Worm (Caenorhabditis elegans) whole organism, late embryonic: ENCODE results near the gene sdz-1.

Experiments used
- F13H6.1 ChIP-seq: sonication (generic microtip); optimal IDR thresholded peaks from 2 replicates; lab custom pipeline; 2016; ENCODE audit warnings: missing genetic modification characterization, missing compliant biosample characterization
- K09A11.1 ChIP-seq: sonication (generic microtip); optimal IDR thresholded peaks from 2 replicates; lab custom pipeline; 2017; ENCODE audit warnings: antibody characterized with exemption, mild to moderate bottlenecking, missing genetic modification characterization, missing compliant biosample characterization; ENCODE audit not compliant: insufficient read depth
- Y22D7AL.16 ChIP-seq: sonication (generic microtip); optimal IDR thresholded peaks from 2 replicates; lab custom pipeline; 2016; ENCODE audit warnings: missing genetic modification characterization, missing compliant biosample characterization
- ama-1 ChIP-seq: fragments of 150-350 bp; optimal IDR thresholded peaks from 2 replicates; lab custom pipeline; 2014
- ceh-18 ChIP-seq: sonication (generic microtip); optimal IDR thresholded peaks from 2 replicates; lab custom pipeline; 2016; ENCODE audit warnings: missing genetic modification characterization, missing compliant biosample characterization
- ceh-2 ChIP-seq: sonication (generic microtip); optimal IDR thresholded peaks from 2 replicates; lab custom pipeline; 2016; ENCODE audit warnings: missing genotype, missing genetic modification characterization, missing compliant biosample characterization
- ceh-22 ChIP-seq: sonication (generic microtip); optimal IDR thresholded peaks from 2 replicates; lab custom pipeline; 2017; ENCODE audit warnings: missing biosample characterization, missing genetic modification characterization
- ceh-30 ChIP-seq: fragments of 150-350 bp; optimal IDR thresholded peaks from 2 replicates; lab custom pipeline; 2014; ENCODE audit warnings: missing biosample characterization, missing genetic modification characterization
- ceh-31 ChIP-seq: sonication (generic microtip); optimal IDR thresholded peaks from 2 replicates; lab custom pipeline; 2016; ENCODE audit warnings: missing genetic modification characterization, missing compliant biosample characterization
- ceh-34 ChIP-seq: sonication (generic microtip); optimal IDR thresholded peaks from 2 replicates; lab custom pipeline; 2016; ENCODE audit warnings: mild to moderate bottlenecking, missing genetic modification characterization, missing compliant biosample characterization
- ceh-45 ChIP-seq: fragments of 200-800 bp; sonication (Bioruptor generic); IDR thresholded peaks from 2 replicates; pipeline ENCODE4 v1.3.6; 2022; ENCODE audit warnings: missing genetic modification reagents, missing genetic modification characterization, missing compliant biosample characterization
- ceh-48 ChIP-seq: sonication (generic microtip); optimal IDR thresholded peaks from 2 replicates; lab custom pipeline; 2016; ENCODE audit warnings: missing genetic modification characterization, inconsistent platforms, missing compliant biosample characterization
- ceh-6 ChIP-seq: fragments of 200-800 bp; sonication (Bioruptor generic); optimal IDR thresholded peaks from 2 replicates; lab custom pipeline; 2018; ENCODE audit warnings: mild to moderate bottlenecking, missing genetic modification characterization, missing compliant biosample characterization
- che-1 ChIP-seq: sonication (generic microtip); optimal IDR thresholded peaks from 2 replicates; lab custom pipeline; 2016; ENCODE audit warnings: mild to moderate bottlenecking, missing genetic modification characterization, missing compliant biosample characterization
- dmd-4 ChIP-seq: sonication (generic microtip); optimal IDR thresholded peaks from 2 replicates; lab custom pipeline; 2016; ENCODE audit warnings: borderline replicate concordance, missing genetic modification characterization, missing compliant biosample characterization
- dve-1 ChIP-seq: sonication (generic microtip); optimal IDR thresholded peaks from 2 replicates; lab custom pipeline; 2017; ENCODE audit warnings: antibody characterized with exemption, mild to moderate bottlenecking, missing genetic modification characterization, missing compliant biosample characterization
- elt-2 ChIP-seq: sonication (generic microtip); optimal IDR thresholded peaks from 2 replicates; lab custom pipeline; 2016; ENCODE audit warnings: missing genetic modification reagents, missing genetic modification characterization, missing compliant biosample characterization
- elt-4 ChIP-seq: sonication (generic microtip); optimal IDR thresholded peaks from 2 replicates; lab custom pipeline; 2016; ENCODE audit warnings: missing genetic modification characterization, missing compliant biosample characterization
- ets-4 ChIP-seq: sonication (generic microtip); optimal IDR thresholded peaks from 2 replicates; lab custom pipeline; 2016; ENCODE audit warnings: missing genetic modification characterization, missing compliant biosample characterization
- fkh-6 ChIP-seq: sonication (generic microtip); optimal IDR thresholded peaks from 2 replicates; lab custom pipeline; 2016; ENCODE audit warnings: missing genetic modification characterization, missing compliant biosample characterization
- hlh-30 ChIP-seq: sonication (generic microtip); optimal IDR thresholded peaks from 2 replicates; lab custom pipeline; 2017; ENCODE audit warnings: antibody characterized with exemption, missing genetic modification characterization, missing compliant biosample characterization; ENCODE audit not compliant: insufficient read depth
- hlh-6 ChIP-seq: sonication (generic microtip); optimal IDR thresholded peaks from 2 replicates; lab custom pipeline; 2016; ENCODE audit warnings: missing genotype, missing genetic modification characterization, missing compliant biosample characterization
- lin-11 ChIP-seq: fragments of 200-800 bp; sonication (Bioruptor generic); optimal IDR thresholded peaks from 2 replicates; lab custom pipeline; 2018; ENCODE audit warnings: mild to moderate bottlenecking, missing genetic modification characterization, missing compliant biosample characterization
- nfya-1 ChIP-seq: sonication (generic microtip); optimal IDR thresholded peaks from 2 replicates; lab custom pipeline; 2017; ENCODE audit warnings: missing genetic modification characterization, mild to moderate bottlenecking, missing compliant biosample characterization, antibody characterized with exemption, moderate library complexity
- npax-4 ChIP-seq: sonication (generic microtip); optimal IDR thresholded peaks from 2 replicates; lab custom pipeline; 2016; ENCODE audit warnings: missing genetic modification characterization, missing compliant biosample characterization
- odd-2 ChIP-seq: sonication (generic microtip); optimal IDR thresholded peaks from 2 replicates; lab custom pipeline; 2017; ENCODE audit warnings: antibody characterized with exemption, mild to moderate bottlenecking, missing genetic modification characterization, missing compliant biosample characterization
- pat-9 ChIP-seq: fragments of 200-800 bp; sonication (Bioruptor generic); optimal IDR thresholded peaks from 2 replicates; lab custom pipeline; 2018; ENCODE audit warnings: mild to moderate bottlenecking, missing genetic modification characterization, moderate library complexity, missing compliant biosample characterization
- pha-4 ChIP-seq: fragments of 150-350 bp; optimal IDR thresholded peaks from 2 replicates; lab custom pipeline; 2018; ENCODE audit warnings: missing biosample characterization, missing genetic modification reagents, missing genetic modification characterization
- sdc-2 ChIP-seq: sonication (generic microtip); optimal IDR thresholded peaks from 2 replicates; lab custom pipeline; 2016; ENCODE audit warnings: missing genotype, missing genetic modification characterization, missing compliant biosample characterization
- sox-2 ChIP-seq: fragments of 200-800 bp; sonication (Bioruptor generic); IDR thresholded peaks from 2 replicates; pipeline ENCODE4 v1.3.6; 2022; ENCODE audit warnings: missing genetic modification reagents, missing genetic modification characterization, missing compliant biosample characterization
- syd-9 ChIP-seq: sonication (generic microtip); optimal IDR thresholded peaks from 2 replicates; lab custom pipeline; 2016; ENCODE audit warnings: mild to moderate bottlenecking, missing genetic modification characterization, moderate library complexity, missing compliant biosample characterization
- tbx-7 ChIP-seq: sonication (generic microtip); optimal IDR thresholded peaks from 2 replicates; lab custom pipeline; 2016; ENCODE audit warnings: missing genotype, missing genetic modification characterization, missing compliant biosample characterization
- ttx-3 ChIP-seq: sonication (generic microtip); optimal IDR thresholded peaks from 2 replicates; lab custom pipeline; 2016; ENCODE audit warnings: missing genetic modification reagents, missing genetic modification characterization, missing compliant biosample characterization
- unc-55 ChIP-seq: sonication (generic microtip); optimal IDR thresholded peaks from 2 replicates; lab custom pipeline; 2017; ENCODE audit warnings: missing biosample characterization, missing genetic modification reagents, missing genetic modification characterization
- unc-86 ChIP-seq: sonication (generic microtip); optimal IDR thresholded peaks from 2 replicates; lab custom pipeline; 2016; ENCODE audit warnings: missing genetic modification characterization, missing compliant biosample characterization
- ztf-16 ChIP-seq: sonication (generic microtip); optimal IDR thresholded peaks from 2 replicates; lab custom pipeline; 2017; ENCODE audit warnings: missing genetic modification characterization, missing compliant biosample characterization

The sdz-1 gene

DNA sequence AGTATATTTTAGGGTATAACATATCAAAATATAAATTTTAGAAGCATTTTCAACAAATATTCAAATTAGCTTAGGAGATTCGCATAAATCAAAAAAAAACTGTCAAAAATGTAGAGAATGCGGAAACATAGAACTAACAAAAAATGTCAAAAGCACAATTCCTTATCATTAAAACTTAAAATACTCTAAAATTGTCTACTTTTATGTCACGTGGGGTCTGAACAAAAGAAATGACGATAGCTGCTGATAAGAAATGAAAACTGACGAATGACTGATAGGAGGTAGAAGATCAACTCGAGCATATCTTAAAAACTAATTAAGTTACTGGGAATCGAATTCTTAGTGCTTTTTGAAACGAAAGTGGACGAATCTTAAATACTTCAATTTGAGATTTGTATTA is 33.5 kb upstream of the sdz-1 start:
- TF ChIP-seq ztf-16 (tag; lab: Kevin White, UChicago) (no peak), elt-2 (peak; percentile 78), ceh-31 (tag; lab: Kevin White, UChicago) (no peak), unc-55 (GFP tag; lab: Kevin White, UChicago) (no peak), sox-2 (GFP tag; lab: Robert Waterston, UW) (no peak), ceh-45 (GFP tag; lab: Robert Waterston, UW) (no peak)
- TF ChIP-seq, all 69 proteins: peak for 1

- TF ChIP-seq sdc-2 (tag; lab: Kevin White, UChicago), result no peak
- no peak for TF ChIP-seq pha-4 (tag; lab: Kevin White, UChicago)
- no peak for TF ChIP-seq ceh-18 (tag; lab: Kevin White, UChicago)
- TF ChIP-seq K09A11.1, result no peak
- TF ChIP-seq ceh-45 (GFP tag; lab: Robert Waterston, UW), result no peak
- no peak for TF ChIP-seq elt-4 (tag; lab: Kevin White, UChicago)
- no peak for TF ChIP-seq nfya-1 (tag; lab: Kevin White, UChicago)
- TF ChIP-seq hlh-6 (tag; lab: Kevin White, UChicago), result no peak
- no peak for TF ChIP-seq ceh-34
- no peak for TF ChIP-seq elt-2
- TF ChIP-seq ceh-22, result no peak
- no peak for TF ChIP-seq unc-86 (tag; lab: Kevin White, UChicago)
These were observed 33.1 kb upstream of the sdz-1 start for ce11 chrIII:8733237-8733636.

ce11 chrIII:8731973-8732372 is 31.8 kb upstream of the sdz-1 start:
- TF ChIP-seq tbx-7 (tag; lab: Kevin White, UChicago) (no peak), nfya-1 (tag; lab: Kevin White, UChicago) (no peak), ceh-2 (tag; lab: Kevin White, UChicago) (no peak), ttx-3 (tag; lab: Kevin White, UChicago) (no peak), sdc-2 (tag; lab: Kevin White, UChicago) (no peak), F13H6.1 (tag; lab: Kevin White, UChicago) (no peak), ceh-6 (no peak)

- TF ChIP-seq unc-86 (tag; lab: Kevin White, UChicago) (no peak), pat-9 (no peak), che-1 (tag; lab: Kevin White, UChicago) (no peak), fkh-6 (no peak), hlh-30 (tag; lab: Kevin White, UChicago) (no peak), ama-1 (lab: Kevin White, UChicago) (no peak), unc-55 (GFP tag; lab: Kevin White, UChicago) (no peak), dve-1 (tag; lab: Kevin White, UChicago) (no peak), ets-4 (no peak), odd-2 (tag; lab: Kevin White, UChicago) (no peak), lin-11 (tag; lab: Kevin White, UChicago) (no peak), npax-4 (tag; lab: Kevin White, UChicago) (no peak), tbx-7 (tag; lab: Kevin White, UChicago) (no peak), dmd-4 (tag; lab: Kevin White, UChicago) (no peak), ceh-48 (no peak), syd-9 (tag; lab: Kevin White, UChicago) (no peak), Y22D7AL.16 (tag; lab: Kevin White, UChicago) (no peak), ceh-30 (tag; lab: Kevin White, UChicago) (no peak)
These were observed 31.2 kb upstream of the sdz-1 start, which contains the start of gene ZK370.4 for ce11 chrIII:8731310-8731709. Gene ZK370.4 (minus strand): TSS chrIII:8731410.
